Worm (Caenorhabditis elegans) whole organism, late embryonic: Measurements from ENCODE around the gene taf-8.

Source experiments
- hlh-30 ChIP-seq: sonication (generic microtip); optimal IDR thresholded peaks from 2 replicates; lab custom pipeline; 2017; ENCODE audit warnings: antibody characterized with exemption, missing genetic modification characterization, missing compliant biosample characterization; ENCODE audit not compliant: insufficient read depth
- pag-3 ChIP-seq: sonication (generic microtip); optimal IDR thresholded peaks from 2 replicates; lab custom pipeline; 2016; ENCODE audit warnings: missing compliant biosample characterization, missing genetic modification characterization, borderline replicate concordance

DNA sequence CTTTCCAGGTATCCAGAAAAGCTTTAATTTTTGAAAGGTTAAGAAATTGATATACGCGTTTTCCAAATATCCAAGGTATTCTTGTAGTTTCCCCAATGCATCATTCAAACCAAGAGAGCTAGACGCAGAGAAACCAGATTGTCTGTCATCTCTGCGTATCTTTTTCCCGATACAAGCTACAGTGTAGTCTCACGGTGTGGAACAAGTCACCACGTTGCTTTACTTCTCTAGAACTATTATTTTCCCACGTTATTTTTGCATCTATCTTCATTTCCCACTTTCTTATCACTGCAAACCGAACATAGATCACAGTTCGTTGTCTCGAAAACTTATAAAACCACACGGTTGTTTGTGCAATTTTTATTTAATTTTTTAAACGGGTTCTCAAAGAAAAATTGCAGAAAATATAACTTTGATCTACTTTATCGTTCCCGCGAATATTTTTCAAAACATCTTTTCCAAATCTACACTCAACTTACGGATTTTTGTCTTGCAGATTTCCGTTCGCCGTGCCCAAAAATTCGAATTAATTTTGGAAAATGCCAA is 12.8 kb upstream of the taf-8 start, which contains the start of gene gstk-1:
- TF ChIP-seq pag-3 (no peak), hlh-30 (tag; lab: Kevin White, UChicago) (no peak)
